Fruit fly (Drosophila melanogaster) whole organism, wandering third instar larva: ENCODE measurements around the gene Pmi.

Source experiments
- Abd-B ChIP-seq: fragments of >200 bp; optimal IDR thresholded peaks from 2 replicates; lab custom pipeline; 2017; ENCODE audit warnings: missing biosample characterization, missing genetic modification characterization
- CG32264 ChIP-seq: fragments of 200-800 bp; sonication (Bioruptor generic); optimal IDR thresholded peaks from 2 replicates; lab custom pipeline; 2016; ENCODE audit warnings: missing biosample characterization, missing genetic modification characterization
- CG9705 ChIP-seq: fragments of 200-800 bp; sonication (Bioruptor generic); optimal IDR thresholded peaks from 2 replicates; lab custom pipeline; 2018; ENCODE audit warnings: missing biosample characterization, mild to moderate bottlenecking, missing genetic modification characterization
- CrebA ChIP-seq: fragments of 200-800 bp; sonication (Bioruptor generic); optimal IDR thresholded peaks from 2 replicates; lab custom pipeline; 2016; ENCODE audit warnings: missing biosample characterization, mild to moderate bottlenecking, missing genetic modification characterization, borderline replicate concordance
- Dfd ChIP-seq: fragments of >200 bp; optimal IDR thresholded peaks from 2 replicates; lab custom pipeline; 2017; ENCODE audit warnings: missing biosample characterization, missing genetic modification characterization
- Dif ChIP-seq: fragments of 200-275, 200-300 bp; sonication (Bioruptor generic); optimal IDR thresholded peaks from 2 replicates; lab custom pipeline; 2018; ENCODE audit warnings: missing biosample characterization, missing genetic modification characterization; ENCODE audit not compliant: partially characterized antibody
- GATAd ChIP-seq: sonication (Bioruptor generic); optimal IDR thresholded peaks from 2 replicates; lab custom pipeline; 2016; ENCODE audit warnings: missing biosample characterization, missing genetic modification characterization
- HLH106 ChIP-seq: fragments of 200-800 bp; optimal IDR thresholded peaks from 3 replicates; lab custom pipeline; 2019; ENCODE audit warnings: missing biosample characterization, mild to moderate bottlenecking, missing genetic modification characterization, moderate library complexity
- Hnf4 ChIP-seq: fragments of 200-800 bp; sonication (Bioruptor generic); optimal IDR thresholded peaks from 2 replicates; lab custom pipeline; 2016; ENCODE audit warnings: missing biosample characterization, mild to moderate bottlenecking, missing genetic modification characterization
- Hr78 ChIP-seq: fragments of >200 bp; optimal IDR thresholded peaks from 2 replicates; lab custom pipeline; 2017; ENCODE audit warnings: missing biosample characterization, missing genetic modification characterization
- Hr83 ChIP-seq: fragments of 200-300 bp; sonication (Bioruptor generic); optimal IDR thresholded peaks from 2 replicates; lab custom pipeline; 2016; ENCODE audit warnings: missing biosample characterization, mild to moderate bottlenecking, missing genetic modification characterization, moderate library complexity; ENCODE audit not compliant: poor library complexity, severe bottlenecking
- Jra ChIP-seq: sonication (Bioruptor generic); optimal IDR thresholded peaks from 2 replicates; lab custom pipeline; 2016; ENCODE audit warnings: missing biosample characterization, missing genetic modification characterization
- Mio ChIP-seq: sonication (Bioruptor generic); optimal IDR thresholded peaks from 2 replicates; lab custom pipeline; 2016; ENCODE audit warnings: missing biosample characterization, missing genetic modification characterization
- Myc ChIP-seq: fragments of >200 bp; optimal IDR thresholded peaks from 2 replicates; lab custom pipeline; 2017
- N ChIP-seq: fragments of >200 bp; optimal IDR thresholded peaks from 2 replicates; lab custom pipeline; 2018; ENCODE audit warnings: missing biosample characterization, missing external identifiers, missing genetic modification characterization
- OdsH ChIP-seq: fragments of 200-800 bp; sonication (Bioruptor generic); optimal IDR thresholded peaks from 2 replicates; lab custom pipeline; 2016; ENCODE audit warnings: missing biosample characterization, mild to moderate bottlenecking, missing genetic modification characterization
- Rel ChIP-seq, 2 experiments: fragments of 200-800 bp; sonication (Bioruptor generic) in 1 of 2; optimal IDR thresholded peaks; 2 replicates in 1 of 2; 3 replicates in 1 of 2; lab custom pipeline; 2016 to 2019; ENCODE audit warnings: mild to moderate bottlenecking in 2 of 2, missing biosample characterization in 2 of 2, missing genetic modification characterization in 2 of 2, moderate library complexity in 1 of 2
- Sp1 ChIP-seq: fragments of 200-800 bp; sonication (Bioruptor generic); optimal IDR thresholded peaks from 3 replicates; lab custom pipeline; 2019; ENCODE audit warnings: missing biosample characterization, mild to moderate bottlenecking, missing genetic modification characterization, moderate library complexity
- Vsx2 ChIP-seq: fragments of 200-300, 225-300 bp; sonication (Bioruptor generic); optimal IDR thresholded peaks from 2 replicates; lab custom pipeline; 2018; ENCODE audit warnings: missing biosample characterization, missing genetic modification characterization; ENCODE audit not compliant: partially characterized antibody
- br ChIP-seq: fragments of 200-800 bp; sonication (Bioruptor generic); optimal IDR thresholded peaks from 2 replicates; lab custom pipeline; 2016; ENCODE audit warnings: missing biosample characterization, missing genetic modification characterization
- brk ChIP-seq: fragments of 200-800 bp; sonication (Bioruptor generic); optimal IDR thresholded peaks from 2 replicates; lab custom pipeline; 2016; ENCODE audit warnings: missing biosample characterization, mild to moderate bottlenecking, missing genetic modification characterization
- dl ChIP-seq, 2 experiments: fragments of 175-275, 200-275 bp in 1 of 2; fragments of 200-275 bp in 1 of 2; sonication (Bioruptor generic); optimal IDR thresholded peaks; lab custom pipeline; 2018; ENCODE audit warnings: mild to moderate bottlenecking in 2 of 2, missing biosample characterization in 2 of 2, missing genetic modification characterization in 2 of 2, moderate library complexity in 2 of 2; ENCODE audit not compliant: partially characterized antibody in 2 of 2, insufficient read depth in 1 of 2
- dmrt93B ChIP-seq: fragments of 200-800 bp; sonication (Bioruptor generic); optimal IDR thresholded peaks from 2 replicates; lab custom pipeline; 2018; ENCODE audit warnings: missing biosample characterization, mild to moderate bottlenecking, missing genetic modification characterization
- dsf ChIP-seq: sonication (Bioruptor generic); optimal IDR thresholded peaks from 2 replicates; lab custom pipeline; 2016; ENCODE audit warnings: missing biosample characterization, missing genetic modification characterization, borderline replicate concordance
- ey ChIP-seq: fragments of 200-800 bp; sonication (Bioruptor generic); optimal IDR thresholded peaks from 2 replicates; lab custom pipeline; 2016; ENCODE audit warnings: missing biosample characterization, missing genetic modification characterization
- foxo ChIP-seq, 2 experiments: fragments of 200-800 bp; sonication (Bioruptor generic); optimal IDR thresholded peaks; 2 replicates in 1 of 2; 3 replicates in 1 of 2; lab custom pipeline; 2016 to 2017; ENCODE audit warnings: missing biosample characterization in 2 of 2, missing genetic modification characterization in 2 of 2
- fru ChIP-seq: fragments of 200-800 bp; sonication (Bioruptor generic); optimal IDR thresholded peaks from 3 replicates; lab custom pipeline; 2016; ENCODE audit warnings: missing biosample characterization, mild to moderate bottlenecking, missing genetic modification characterization
- h ChIP-seq: fragments of 200-800 bp; sonication (Bioruptor generic); optimal IDR thresholded peaks from 3 replicates; lab custom pipeline; 2016; ENCODE audit warnings: missing biosample characterization, mild to moderate bottlenecking, missing genetic modification characterization
- jim ChIP-seq: fragments of 175-275, 200-325 bp; sonication (Bioruptor generic); optimal IDR thresholded peaks from 2 replicates; lab custom pipeline; 2016; ENCODE audit warnings: missing biosample characterization, mild to moderate bottlenecking, missing genetic modification characterization
- lola ChIP-seq: fragments of >200 bp; optimal IDR thresholded peaks from 2 replicates; lab custom pipeline; 2017; ENCODE audit warnings: missing biosample characterization, missing genetic modification characterization
- pan ChIP-seq: fragments of >200 bp; optimal IDR thresholded peaks from 2 replicates; lab custom pipeline; 2017
- psq ChIP-seq: fragments of 200-800 bp; sonication (Bioruptor generic); optimal IDR thresholded peaks from 3 replicates; lab custom pipeline; 2017; ENCODE audit warnings: missing biosample characterization, mild to moderate bottlenecking, missing genetic modification characterization, moderate library complexity
- rgr ChIP-seq: fragments of 200-800 bp; sonication (Bioruptor generic); optimal IDR thresholded peaks from 3 replicates; lab custom pipeline; 2016; ENCODE audit warnings: missing biosample characterization, mild to moderate bottlenecking, missing genetic modification characterization
- sage ChIP-seq: fragments of 200-800 bp; sonication (Bioruptor generic); optimal IDR thresholded peaks from 2 replicates; lab custom pipeline; 2016; ENCODE audit warnings: missing biosample characterization, mild to moderate bottlenecking, missing genetic modification characterization
- sv ChIP-seq: fragments of 200-800 bp; sonication (Bioruptor generic); optimal IDR thresholded peaks from 3 replicates; lab custom pipeline; 2016; ENCODE audit warnings: missing biosample characterization, missing genetic modification characterization
- tai ChIP-seq: sonication (Bioruptor generic); optimal IDR thresholded peaks from 2 replicates; lab custom pipeline; 2016; ENCODE audit warnings: missing biosample characterization, missing genetic modification characterization
- usp ChIP-seq: fragments of >200 bp; optimal IDR thresholded peaks from 2 replicates; lab custom pipeline; 2017; ENCODE audit warnings: missing biosample characterization, missing genetic modification characterization
- woc ChIP-seq: sonication (Bioruptor generic); optimal IDR thresholded peaks from 2 replicates; lab custom pipeline; 2016; ENCODE audit warnings: missing biosample characterization, mild to moderate bottlenecking, missing genetic modification characterization

The Pmi gene

dm6 chr3L:5808101-5808433 is 28.2 kb downstream of the Pmi start:
- TF ChIP-seq fru (GFP tag; lab: Kevin White, UChicago) = peak; percentile 69
- TF ChIP-seq Rel (GFP tag; optimal IDR thresholded peaks at IDR 0.05; lab: Kevin White, UChicago) = no peak
- no peak for TF ChIP-seq Rel (tag; optimal IDR thresholded peaks at IDR 0.05; lab: Kevin White, UChicago)
- peak; percentile 36 for TF ChIP-seq HLH106 (tag; lab: Kevin White, UChicago)
- TF ChIP-seq CG32264 = no peak
- TF ChIP-seq usp (GFP tag; lab: Kevin White, UChicago) = no peak
- TF ChIP-seq Sp1 (GFP tag; lab: Kevin White, UChicago) = no peak
- no peak for TF ChIP-seq GATAd (GFP tag; lab: Kevin White, UChicago)
- no peak for TF ChIP-seq dsf (GFP tag; lab: Kevin White, UChicago)
- no peak for TF ChIP-seq tai (GFP tag; lab: Kevin White, UChicago)
- TF ChIP-seq lola (GFP tag; lab: Kevin White, UChicago) = no peak
- TF ChIP-seq h (GFP tag; lab: Kevin White, UChicago) = peak; percentile 42
- TF ChIP-seq Mio (GFP tag; lab: Kevin White, UChicago) = no peak
- TF ChIP-seq Dfd (GFP tag; lab: Kevin White, UChicago) = no peak
- no peak for TF ChIP-seq CG9705 (GFP tag; lab: Kevin White, UChicago)
- TF ChIP-seq Hr78 = no peak
- TF ChIP-seq psq (GFP tag; lab: Kevin White, UChicago) = no peak
- no peak for TF ChIP-seq Abd-B
- no peak for TF ChIP-seq jim (GFP tag; lab: Kevin White, UChicago)
- TF ChIP-seq pan (lab: Kevin White, UChicago) = no peak
- TF ChIP-seq br (GFP tag; lab: Kevin White, UChicago) = peak; percentile 19
- TF ChIP-seq Hnf4 (GFP tag; lab: Kevin White, UChicago) = peak; percentile 21
- no peak for TF ChIP-seq sv (GFP tag; lab: Kevin White, UChicago)
- TF ChIP-seq brk (GFP tag; lab: Kevin White, UChicago) = no peak
- TF ChIP-seq rgr (GFP tag; lab: Kevin White, UChicago) = peak; percentile 28
- TF ChIP-seq ey (GFP tag; lab: Kevin White, UChicago) = peak; percentile 37
- TF ChIP-seq Dif = no peak
- TF ChIP-seq Vsx2 (GFP tag; lab: Kevin White, UChicago) = no peak
- TF ChIP-seq CrebA = no peak
- TF ChIP-seq Myc (lab: Kevin White, UChicago) = no peak
- no peak for TF ChIP-seq Jra
- TF ChIP-seq woc (GFP tag; lab: Kevin White, UChicago) = peak; percentile 26
- no peak for TF ChIP-seq Hr83
- no peak for TF ChIP-seq dmrt93B (GFP tag; lab: Kevin White, UChicago)
- peak in 1 of 2 experiments; percentile 48 for TF ChIP-seq foxo (GFP tag; optimal IDR thresholded peaks at IDR 0.05; lab: Kevin White, UChicago)
- TF ChIP-seq OdsH (GFP tag; lab: Kevin White, UChicago) = no peak
- no peak for TF ChIP-seq sage
- TF ChIP-seq dl (GFP tag; optimal IDR thresholded peaks at IDR 0.05; lab: Kevin White, UChicago; ENCODE audit: insufficient read depth in 1 of 2, partially characterized antibody in 2 of 2) = no peak
- TF ChIP-seq N (GFP tag; lab: Kevin White, UChicago) = no peak

dm6 chr3L:5808540-5809200 is 28.8 kb downstream of the Pmi start:
- TF ChIP-seq Rel (GFP tag; optimal IDR thresholded peaks at IDR 0.05; lab: Kevin White, UChicago) (no peak), Rel (tag; optimal IDR thresholded peaks at IDR 0.05; lab: Kevin White, UChicago) (peak; percentile 92), N (GFP tag; lab: Kevin White, UChicago) (no peak)
- TF ChIP-seq, all 38 proteins: peak for 1

dm6 chr3L:5809201-5809584 is 29.3 kb downstream of the Pmi start:
- TF ChIP-seq CrebA = no peak
- TF ChIP-seq Dfd (GFP tag; lab: Kevin White, UChicago) = no peak
- no peak for TF ChIP-seq tai (GFP tag; lab: Kevin White, UChicago)
- TF ChIP-seq HLH106 (tag; lab: Kevin White, UChicago) = peak; percentile 8
- no peak for TF ChIP-seq Hr78
- TF ChIP-seq, all 38 proteins: peak for 1
